Fruit fly (Drosophila melanogaster): Measurements from ENCODE around the gene CG32206.

dm6 chr3L:19412812-19413211 lies at the start of gene CG32206:
- TF ChIP-seq OdsH (GFP tag; optimal IDR thresholded peaks at IDR 0.05): no peak
- TF ChIP-seq Gug (GFP tag; IDR thresholded peaks at IDR 0.05): no peak
- no peak for TF ChIP-seq CG4318 (GFP tag; optimal IDR thresholded peaks at IDR 0.05)
- TF ChIP-seq fkh (GFP tag; optimal IDR thresholded peaks at IDR 0.05): no peak

Measured in whole organism, prepupa.